Fruit fly (Drosophila melanogaster) whole organism, prepupa: Measurements from ENCODE around the gene mRF1.
A peak's percentile ranks its signal among the peaks of the same experiment; 100 is the strongest.

Source experiments
- CG10631 ChIP-seq: fragments of 200-800 bp; sonication (Bioruptor generic); optimal IDR thresholded peaks from 2 replicates; lab custom pipeline; 2016; ENCODE audit warnings: missing biosample characterization, missing genetic modification characterization
- CG10669 ChIP-seq: fragments of 200-800 bp; sonication (Bioruptor generic); optimal IDR thresholded peaks from 3 replicates; lab custom pipeline; 2018; ENCODE audit warnings: missing biosample characterization, mild to moderate bottlenecking, missing genetic modification characterization, moderate library complexity
- CG11294 ChIP-seq: fragments of 200-800 bp; sonication (Bioruptor generic); IDR thresholded peaks from 2 replicates; pipeline ENCODE4 v1.3.6; 2022; ENCODE audit warnings: missing biosample characterization, missing genetic modification characterization
- CG11762 ChIP-seq: fragments of 200-800 bp; sonication (Bioruptor generic); optimal IDR thresholded peaks from 3 replicates; lab custom pipeline; 2016; ENCODE audit warnings: missing biosample characterization, missing genetic modification characterization; ENCODE audit not compliant: insufficient read depth
- CG11902 ChIP-seq: fragments of 200-800 bp; sonication (Bioruptor generic); optimal IDR thresholded peaks from 3 replicates; lab custom pipeline; 2016; ENCODE audit warnings: missing biosample characterization, missing genetic modification characterization
- CG1621 ChIP-seq: fragments of 200-800 bp; sonication (Bioruptor generic); optimal IDR thresholded peaks from 3 replicates; lab custom pipeline; 2018; ENCODE audit warnings: missing biosample characterization, mild to moderate bottlenecking, missing genetic modification characterization
- CG3032 ChIP-seq: fragments of 200-800 bp; optimal IDR thresholded peaks from 2 replicates; lab custom pipeline; 2019; ENCODE audit warnings: missing biosample characterization, mild to moderate bottlenecking, missing genetic modification characterization, moderate library complexity
- CG31627 ChIP-seq: fragments of 200-800 bp; sonication (Bioruptor generic); optimal IDR thresholded peaks from 3 replicates; lab custom pipeline; 2016; ENCODE audit warnings: missing biosample characterization, missing genetic modification characterization
- CG32006 ChIP-seq: fragments of 200-800 bp; sonication (Bioruptor generic); optimal IDR thresholded peaks from 3 replicates; lab custom pipeline; 2017; ENCODE audit warnings: missing biosample characterization, mild to moderate bottlenecking, missing genetic modification characterization
- CG3919 ChIP-seq: fragments of 200-800 bp; sonication (Bioruptor generic); optimal IDR thresholded peaks from 3 replicates; lab custom pipeline; 2016; ENCODE audit warnings: missing biosample characterization, missing genetic modification characterization
- CG4318 ChIP-seq: fragments of 200-800 bp; sonication (Bioruptor generic); optimal IDR thresholded peaks from 3 replicates; lab custom pipeline; 2017; ENCODE audit warnings: missing biosample characterization, mild to moderate bottlenecking, missing genetic modification characterization
- CG6163 ChIP-seq: fragments of 200-800 bp; sonication (Bioruptor generic); IDR thresholded peaks from 3 replicates; pipeline ENCODE4 v1.3.6; 2022; ENCODE audit warnings: missing biosample characterization, missing genetic modification characterization
- CG6276 ChIP-seq: fragments of 200-800 bp; sonication (Bioruptor generic); optimal IDR thresholded peaks from 2 replicates; lab custom pipeline; 2017; ENCODE audit warnings: missing biosample characterization, mild to moderate bottlenecking, missing genetic modification characterization
- CG6792 ChIP-seq: fragments of 200-800 bp; sonication (Bioruptor generic); optimal IDR thresholded peaks from 3 replicates; lab custom pipeline; 2016; ENCODE audit warnings: missing biosample characterization, missing genetic modification characterization
- CG6808 ChIP-seq: fragments of 200-800 bp; sonication (Bioruptor generic); optimal IDR thresholded peaks from 3 replicates; lab custom pipeline; 2017; ENCODE audit warnings: missing biosample characterization, missing genetic modification characterization, mild to moderate bottlenecking, moderate library complexity, missing genetic modification reagents
- CG6854 ChIP-seq: fragments of 200-800 bp; sonication (Bioruptor generic); optimal IDR thresholded peaks from 2 replicates; lab custom pipeline; 2017; ENCODE audit warnings: missing biosample characterization, mild to moderate bottlenecking, missing genetic modification characterization
- CG8119 ChIP-seq: fragments of 200-800 bp; sonication (Bioruptor generic); IDR thresholded peaks from 3 replicates; pipeline ENCODE4 v1.3.6; 2022; ENCODE audit warnings: missing biosample characterization, missing genetic modification characterization
- CG8319 ChIP-seq: fragments of 200-800 bp; sonication (Bioruptor generic); optimal IDR thresholded peaks from 3 replicates; lab custom pipeline; 2016; ENCODE audit warnings: missing biosample characterization, missing genetic modification characterization
- CG8632 ChIP-seq: fragments of 200-800 bp; sonication (Bioruptor generic); optimal IDR thresholded peaks from 3 replicates; lab custom pipeline; 2016; ENCODE audit warnings: missing biosample characterization, missing genetic modification characterization
- CG9139 ChIP-seq: fragments of 200-800 bp; sonication (Bioruptor generic); optimal IDR thresholded peaks from 3 replicates; lab custom pipeline; 2017; ENCODE audit warnings: missing biosample characterization, mild to moderate bottlenecking, missing genetic modification characterization
- Eip75B ChIP-seq: fragments of 200-800 bp; sonication (Bioruptor generic); optimal IDR thresholded peaks from 3 replicates; lab custom pipeline; 2016; ENCODE audit warnings: missing biosample characterization, missing genetic modification characterization
- Eip78C ChIP-seq: fragments of 200-800 bp; sonication (Bioruptor generic); peaks from one replicate; lab custom pipeline; 2016; ENCODE audit warnings: missing biosample characterization, missing genetic modification characterization
- Eip93F ChIP-seq: fragments of 200-800 bp; sonication (Bioruptor generic); optimal IDR thresholded peaks from 2 replicates; lab custom pipeline; 2016; ENCODE audit warnings: missing biosample characterization, mild to moderate bottlenecking, missing genetic modification characterization
- Ets96B ChIP-seq: fragments of 200-800 bp; optimal IDR thresholded peaks from 2 replicates; lab custom pipeline; 2019; ENCODE audit warnings: missing biosample characterization, mild to moderate bottlenecking, missing genetic modification characterization, moderate library complexity
- Gug ChIP-seq: fragments of 200-800 bp; sonication (Bioruptor generic); IDR thresholded peaks from 2 replicates; pipeline ENCODE4 v1.3.6; 2022; ENCODE audit warnings: missing biosample characterization, missing genetic modification characterization
- Hr38 ChIP-seq: sonication (Bioruptor generic); optimal IDR thresholded peaks from 2 replicates; lab custom pipeline; 2016; ENCODE audit warnings: missing biosample characterization, missing genetic modification characterization
- Hr4 ChIP-seq: fragments of 200-800 bp; sonication (Bioruptor generic); optimal IDR thresholded peaks from 3 replicates; lab custom pipeline; 2016; ENCODE audit warnings: missing biosample characterization, missing genetic modification characterization
- Lpt ChIP-seq: fragments of 200-800 bp; sonication (Bioruptor generic); optimal IDR thresholded peaks from 3 replicates; lab custom pipeline; 2016; ENCODE audit warnings: missing biosample characterization, missing genetic modification characterization
- Met ChIP-seq: fragments of 200-800 bp; sonication (Bioruptor generic); optimal IDR thresholded peaks from 3 replicates; lab custom pipeline; 2016; ENCODE audit warnings: missing biosample characterization, missing genetic modification characterization
- Sox102F ChIP-seq: fragments of 200-800 bp; sonication (Bioruptor generic); optimal IDR thresholded peaks from 2 replicates; lab custom pipeline; 2016; ENCODE audit warnings: missing biosample characterization, mild to moderate bottlenecking, missing genetic modification characterization
- Sox14 ChIP-seq: fragments of 200-800 bp; sonication (Bioruptor generic); optimal IDR thresholded peaks from 3 replicates; lab custom pipeline; 2016; ENCODE audit warnings: missing biosample characterization, missing genetic modification characterization
- Sox15 ChIP-seq: fragments of 200-800 bp; sonication (Bioruptor generic); optimal IDR thresholded peaks from 3 replicates; lab custom pipeline; 2016; ENCODE audit warnings: missing biosample characterization, missing genetic modification characterization
- achi ChIP-seq: fragments of 200-800 bp; sonication (Bioruptor generic); optimal IDR thresholded peaks from 3 replicates; lab custom pipeline; 2016; ENCODE audit warnings: missing biosample characterization, missing genetic modification characterization
- acj6 ChIP-seq: fragments of 200-800 bp; sonication (Bioruptor generic); optimal IDR thresholded peaks from 3 replicates; lab custom pipeline; 2016; ENCODE audit warnings: missing biosample characterization, missing genetic modification characterization
- cyc ChIP-seq: fragments of 200-800 bp; sonication (Bioruptor generic); optimal IDR thresholded peaks from 3 replicates; lab custom pipeline; 2016; ENCODE audit warnings: missing biosample characterization, missing genetic modification characterization
- dsx ChIP-seq: fragments of 200-800 bp; optimal IDR thresholded peaks from 3 replicates; lab custom pipeline; 2019; ENCODE audit warnings: missing biosample characterization, mild to moderate bottlenecking, missing genetic modification characterization, moderate library complexity; ENCODE audit not compliant: poor library complexity, severe bottlenecking
- eg ChIP-seq: fragments of 200-800 bp; sonication (Bioruptor generic); IDR thresholded peaks from 3 replicates; pipeline ENCODE4 v1.3.6; 2022; ENCODE audit warnings: missing biosample characterization, missing genetic modification characterization
- esn ChIP-seq: fragments of 200-800 bp; sonication (Bioruptor generic); optimal IDR thresholded peaks from 2 replicates; lab custom pipeline; 2016; ENCODE audit warnings: missing biosample characterization, mild to moderate bottlenecking, missing genetic modification characterization, moderate library complexity
- fd85E ChIP-seq: fragments of 200-800 bp; sonication (Bioruptor generic); optimal IDR thresholded peaks from 3 replicates; lab custom pipeline; 2016; ENCODE audit warnings: missing biosample characterization, missing genetic modification characterization
- fkh ChIP-seq: fragments of 200-800 bp; sonication (Bioruptor generic); optimal IDR thresholded peaks from 3 replicates; lab custom pipeline; 2017; ENCODE audit warnings: missing biosample characterization, mild to moderate bottlenecking, missing genetic modification characterization, moderate library complexity
- lz ChIP-seq: fragments of 200-800 bp; sonication (Bioruptor generic); optimal IDR thresholded peaks from 3 replicates; lab custom pipeline; 2016; ENCODE audit warnings: missing biosample characterization, missing genetic modification characterization
- net ChIP-seq: fragments of 200-800 bp; sonication (Bioruptor generic); optimal IDR thresholded peaks from 3 replicates; lab custom pipeline; 2016; ENCODE audit warnings: missing biosample characterization, missing genetic modification characterization
- pdm3 ChIP-seq: fragments of 200-800 bp; sonication (Bioruptor generic); optimal IDR thresholded peaks from 3 replicates; lab custom pipeline; 2016; ENCODE audit warnings: missing biosample characterization, missing genetic modification characterization
- salr ChIP-seq, 2 experiments: fragments of 200-800 bp; sonication (Bioruptor generic); optimal IDR thresholded peaks; 3 replicates each; lab custom pipeline; 2016 to 2018; ENCODE audit warnings: missing biosample characterization in 2 of 2, missing genetic modification characterization in 2 of 2, mild to moderate bottlenecking in 1 of 2
- spab ChIP-seq: fragments of 200-800 bp; sonication (Bioruptor generic); optimal IDR thresholded peaks from 2 replicates; lab custom pipeline; 2017; ENCODE audit warnings: missing biosample characterization, mild to moderate bottlenecking, missing genetic modification characterization, missing genetic modification reagents
- ss ChIP-seq, 2 experiments: fragments of 200-800 bp; sonication (Bioruptor generic); optimal IDR thresholded peaks; 2 replicates in 1 of 2; 3 replicates in 1 of 2; lab custom pipeline; 2017 to 2018; ENCODE audit warnings: mild to moderate bottlenecking in 2 of 2, missing biosample characterization in 2 of 2, missing genetic modification characterization in 2 of 2, moderate library complexity in 1 of 2
- svp ChIP-seq: fragments of 200-800 bp; sonication (Bioruptor generic); peaks from one replicate; lab custom pipeline; 2016; ENCODE audit warnings: missing biosample characterization, missing genetic modification characterization
- topi ChIP-seq: fragments of 200-800 bp; sonication (Bioruptor generic); optimal IDR thresholded peaks from 3 replicates; lab custom pipeline; 2016; ENCODE audit warnings: missing biosample characterization, missing genetic modification characterization
- vri ChIP-seq: fragments of 200-800 bp; sonication (Bioruptor generic); optimal IDR thresholded peaks from 3 replicates; lab custom pipeline; 2016; ENCODE audit warnings: missing biosample characterization, mild to moderate bottlenecking, missing genetic modification characterization

mRF1 gene

dm6 chr2L:13176123-13176522, 43.7 kb upstream of the mRF1 start, which contains the start of gene CG43925:
Gene CG43925 (plus strand): TSS chr2L:13176423.
- TF ChIP-seq salr (GFP tag; optimal IDR thresholded peaks at IDR 0.05; lab: Kevin White, UChicago), result no peak
- no peak for TF ChIP-seq Met (GFP tag; lab: Kevin White, UChicago)
- no peak for TF ChIP-seq CG6854 (GFP tag; lab: Kevin White, UChicago)
- no peak for TF ChIP-seq CG3919
- TF ChIP-seq, all 60 proteins: peak for 0

dm6 chr2L:13176701-13177249, 43.0 kb upstream of the mRF1 start, which contains the start of the genes Sfmbt and CG5439:
Gene Sfmbt (minus strand): TSS chr2L:13176785.
Gene CG5439 (plus strand): TSS chr2L:13177150.
- TF ChIP-seq CG6163 (GFP tag; lab: Robert Waterston, UW) (no peak), Lpt (GFP tag; lab: Kevin White, UChicago) (no peak), CG4318 (GFP tag; lab: Kevin White, UChicago) (no peak), Eip75B (no peak), CG11294 (GFP tag; lab: Robert Waterston, UW) (no peak; the same call in 1 of the 2 replicates), pdm3 (GFP tag; lab: Kevin White, UChicago) (no peak), Sox102F (no peak), Met (GFP tag; lab: Kevin White, UChicago) (no peak), Sox14 (GFP tag; lab: Kevin White, UChicago) (peak; percentile 83), CG11902 (GFP tag; lab: Kevin White, UChicago) (peak; percentile 69), Eip78C (GFP tag; lab: Kevin White, UChicago) (peak; percentile 88), CG3919 (no peak), CG6276 (no peak), CG11762 (GFP tag; lab: Kevin White, UChicago) (no peak), ss (GFP tag; optimal IDR thresholded peaks at IDR 0.05; lab: Kevin White, UChicago) (no peak), Gug (GFP tag; lab: Robert Waterston, UW) (peak; percentile 70; the same call in 1 of the 2 replicates), eg (GFP tag; lab: Robert Waterston, UW) (no peak; the same call in 2 of the 3 replicates), lz (peak; percentile 85), CG31627 (GFP tag; lab: Kevin White, UChicago) (peak; percentile 84), acj6 (GFP tag; lab: Kevin White, UChicago) (peak; percentile 78), Hr38 (GFP tag; lab: Kevin White, UChicago) (no peak), CG8119 (GFP tag; lab: Robert Waterston, UW) (no peak), Ets96B (tag; lab: Kevin White, UChicago) (peak; percentile 59), cyc (GFP tag; lab: Kevin White, UChicago) (peak; percentile 85), dsx (GFP tag; lab: Kevin White, UChicago) (no peak), CG6808 (GFP tag; lab: Kevin White, UChicago) (no peak), net (no peak), CG3032 (tag; lab: Kevin White, UChicago) (peak; percentile 79), topi (GFP tag; lab: Kevin White, UChicago) (peak; percentile 81), svp (GFP tag; lab: Kevin White, UChicago) (no peak), Sox15 (GFP tag; lab: Kevin White, UChicago) (peak; percentile 75), fkh (GFP tag; lab: Kevin White, UChicago) (no peak), CG8319 (GFP tag; lab: Kevin White, UChicago) (no peak), fd85E (GFP tag; lab: Kevin White, UChicago) (no peak), CG9139 (GFP tag; lab: Kevin White, UChicago) (no peak), Eip93F (GFP tag; lab: Kevin White, UChicago) (peak; percentile 10), spab (GFP tag; lab: Kevin White, UChicago) (no peak), CG10631 (GFP tag; lab: Kevin White, UChicago) (peak; percentile 85), CG6792 (GFP tag; lab: Kevin White, UChicago) (peak; percentile 71), CG32006 (GFP tag; lab: Kevin White, UChicago) (no peak), vri (no peak), achi (no peak), CG10669 (GFP tag; lab: Kevin White, UChicago) (no peak), Hr4 (GFP tag; lab: Kevin White, UChicago) (no peak), esn (peak; percentile 85), CG8632 (GFP tag; lab: Kevin White, UChicago) (no peak), CG1621 (tag; lab: Kevin White, UChicago) (no peak)
